Fruit fly (Drosophila melanogaster) whole organism, embryonic: ENCODE results near the gene Pgant8.

Experiments
- Ada2b ChIP-seq: fragments of 200-800 bp; sonication (Bioruptor generic); IDR thresholded peaks from 2 replicates; pipeline ENCODE4 v1.3.6; 2022; ENCODE audit warnings: missing biosample characterization, missing genetic modification characterization
- Antp ChIP-seq: fragments of 200-800 bp; sonication (Bioruptor generic); optimal IDR thresholded peaks from 3 replicates; lab custom pipeline; 2016; ENCODE audit warnings: missing biosample characterization, missing genetic modification characterization
- Awh ChIP-seq: fragments of 200-800 bp; sonication (Bioruptor generic); IDR thresholded peaks from 2 replicates; pipeline ENCODE4, ENCODE4 v1.3.6; 2022; ENCODE audit warnings: missing biosample characterization, missing genetic modification characterization
- BEAF-32 ChIP-seq: fragments of 200-800 bp; sonication (Bioruptor generic); optimal IDR thresholded peaks from 3 replicates; lab custom pipeline; 2017; ENCODE audit warnings: missing biosample characterization, missing genetic modification characterization, mild to moderate bottlenecking, moderate library complexity, missing genetic modification reagents
- CG10959 ChIP-seq: fragments of 200-800 bp; sonication (Bioruptor generic); IDR thresholded peaks from 2 replicates; pipeline ENCODE4 v1.3.6; 2022; ENCODE audit warnings: missing biosample characterization, missing genetic modification characterization
- CG13424 ChIP-seq: fragments of 200-800 bp; sonication (Bioruptor generic); optimal IDR thresholded peaks from 2 replicates; lab custom pipeline; 2019; ENCODE audit warnings: missing biosample characterization, mild to moderate bottlenecking, missing genetic modification characterization, moderate library complexity
- CG13894 ChIP-seq: fragments of 200-800 bp; sonication (Bioruptor generic); optimal IDR thresholded peaks from 3 replicates; lab custom pipeline; 2018; ENCODE audit warnings: missing biosample characterization, mild to moderate bottlenecking, missing genetic modification characterization, moderate library complexity
- CG16813 ChIP-seq: fragments of 200-800 bp; sonication (Bioruptor generic); IDR thresholded peaks from 3 replicates; pipeline ENCODE4 v1.3.6; 2022; ENCODE audit warnings: missing biosample characterization, missing genetic modification characterization; ENCODE audit not compliant: partially characterized antibody
- CG17802 ChIP-seq: fragments of 200-800 bp; sonication (Bioruptor generic); optimal IDR thresholded peaks from 2 replicates; lab custom pipeline; 2018; ENCODE audit warnings: missing biosample characterization, mild to moderate bottlenecking, missing genetic modification characterization, moderate library complexity
- CG17829 ChIP-seq: fragments of 200-800 bp; optimal IDR thresholded peaks from 2 replicates; lab custom pipeline; 2019; ENCODE audit warnings: missing biosample characterization, mild to moderate bottlenecking, missing genetic modification characterization, moderate library complexity
- CG18476 ChIP-seq: fragments of 200-800 bp; sonication (Bioruptor generic); optimal IDR thresholded peaks from 2 replicates; lab custom pipeline; 2016; ENCODE audit warnings: missing biosample characterization, mild to moderate bottlenecking, missing genetic modification characterization
- CG2678 ChIP-seq: fragments of 200-800 bp; sonication (Bioruptor generic); optimal IDR thresholded peaks from 3 replicates; lab custom pipeline; 2019; ENCODE audit warnings: missing biosample characterization, mild to moderate bottlenecking, missing genetic modification characterization, moderate library complexity
- CG2712 ChIP-seq: fragments of 200-800 bp; optimal IDR thresholded peaks from 3 replicates; lab custom pipeline; 2019; ENCODE audit warnings: missing biosample characterization, mild to moderate bottlenecking, missing genetic modification characterization, moderate library complexity
- CG30020 ChIP-seq: fragments of 200-800 bp; optimal IDR thresholded peaks from 2 replicates; lab custom pipeline; 2019; ENCODE audit warnings: missing biosample characterization, mild to moderate bottlenecking, missing genetic modification characterization, moderate library complexity
- CG3281 ChIP-seq: fragments of 200-800 bp; sonication (Bioruptor generic); optimal IDR thresholded peaks from 3 replicates; lab custom pipeline; 2017; ENCODE audit warnings: missing biosample characterization, mild to moderate bottlenecking, missing genetic modification characterization
- CG4820 ChIP-seq: fragments of 200-800 bp; sonication (Bioruptor generic); optimal IDR thresholded peaks from 3 replicates; lab custom pipeline; 2016; ENCODE audit warnings: missing biosample characterization, missing genetic modification characterization
- CG6254 ChIP-seq: fragments of 200-800 bp; sonication (Bioruptor generic); optimal IDR thresholded peaks from 3 replicates; lab custom pipeline; 2017; ENCODE audit warnings: mild to moderate bottlenecking, missing biosample characterization, missing genetic modification reagents, missing genetic modification characterization
- CG6654 ChIP-seq: fragments of 200-800 bp; sonication (Bioruptor generic); optimal IDR thresholded peaks from 2 replicates; lab custom pipeline; 2017; ENCODE audit warnings: missing biosample characterization, mild to moderate bottlenecking, missing genetic modification characterization
- CG7357 ChIP-seq: fragments of 200-800 bp; sonication (Bioruptor generic); IDR thresholded peaks from 3 replicates; pipeline ENCODE4 v1.3.6; 2022; ENCODE audit warnings: missing biosample characterization, missing genetic modification characterization
- CG7745 ChIP-seq: fragments of 200-800 bp; sonication (Bioruptor generic); optimal IDR thresholded peaks from 2 replicates; lab custom pipeline; 2018; ENCODE audit warnings: missing biosample characterization, mild to moderate bottlenecking, missing genetic modification characterization, moderate library complexity
- CG7928 ChIP-seq: fragments of 200-800 bp; sonication (Bioruptor generic); optimal IDR thresholded peaks from 2 replicates; lab custom pipeline; 2017; ENCODE audit warnings: missing biosample characterization, mild to moderate bottlenecking, missing genetic modification characterization
- CG8765 ChIP-seq: fragments of 200-800 bp; sonication (Bioruptor generic); IDR thresholded peaks from 2 replicates; pipeline ENCODE4 v1.3.6; 2022; ENCODE audit warnings: missing biosample characterization, missing genetic modification characterization
- CG8944 ChIP-seq: fragments of 200-800 bp; sonication (Bioruptor generic); optimal IDR thresholded peaks from 3 replicates; lab custom pipeline; 2016; ENCODE audit warnings: missing biosample characterization, missing genetic modification characterization
- CG9797 ChIP-seq: fragments of 200-800 bp; sonication (Bioruptor generic); optimal IDR thresholded peaks from 3 replicates; lab custom pipeline; 2018; ENCODE audit warnings: missing biosample characterization, mild to moderate bottlenecking, missing genetic modification characterization
- Camta ChIP-seq: fragments of 200-800 bp; sonication (Bioruptor generic); optimal IDR thresholded peaks from 2 replicates; lab custom pipeline; 2016; ENCODE audit warnings: missing biosample characterization, missing genetic modification characterization
- ERR ChIP-seq: fragments of 200-800 bp; sonication (Bioruptor generic); optimal IDR thresholded peaks from 2 replicates; lab custom pipeline; 2016; ENCODE audit warnings: missing biosample characterization, missing genetic modification characterization
- Gsc ChIP-seq: fragments of 200-800 bp; sonication (Bioruptor generic); IDR thresholded peaks from 2 replicates; pipeline ENCODE4 v1.3.6; 2022; ENCODE audit warnings: missing biosample characterization, missing genetic modification characterization
- Gug ChIP-seq: fragments of 200-800 bp; sonication (Bioruptor generic); IDR thresholded peaks from 4 replicates; pipeline ENCODE4 v1.3.6; 2022; ENCODE audit warnings: missing biosample characterization, missing genetic modification characterization
- HLH4C ChIP-seq: fragments of 200-800 bp; sonication (Bioruptor generic); IDR thresholded peaks from 3 replicates; pipeline ENCODE4 v1.3.6; 2022; ENCODE audit warnings: missing biosample characterization, missing genetic modification characterization; ENCODE audit not compliant: partially characterized antibody
- Hr51 ChIP-seq, 2 experiments: fragments of 200-800 bp; sonication (Bioruptor generic); optimal IDR thresholded peaks; 2 replicates in 1 of 2; 3 replicates in 1 of 2; lab custom pipeline; 2016 to 2018; ENCODE audit warnings: missing biosample characterization in 2 of 2, missing genetic modification characterization in 2 of 2, mild to moderate bottlenecking in 1 of 2, moderate library complexity in 1 of 2
- Med ChIP-seq: fragments of 200-800 bp; sonication (Bioruptor generic); peaks from one replicate; lab custom pipeline; 2016; ENCODE audit warnings: missing biosample characterization, missing genetic modification characterization, mild to moderate bottlenecking, inconsistent platforms, moderate library complexity
- Six4 ChIP-seq: fragments of 200-800 bp; sonication (Bioruptor generic); optimal IDR thresholded peaks from 2 replicates; lab custom pipeline; 2016; ENCODE audit warnings: missing biosample characterization, missing genetic modification characterization
- Sox100B ChIP-seq: fragments of 200-800 bp; sonication (Bioruptor generic); optimal IDR thresholded peaks from 3 replicates; lab custom pipeline; 2018; ENCODE audit warnings: missing biosample characterization, mild to moderate bottlenecking, missing genetic modification characterization
- Trl ChIP-seq, 3 experiments: fragments of >200 bp in 2 of 3; fragments of 200-800 bp in 1 of 3; sonication (Bioruptor generic) in 1 of 3; optimal IDR thresholded peaks; 2 replicates in 1 of 3; 3 replicates in 2 of 3; lab custom pipeline; 2016 to 2017; ENCODE audit warnings: missing biosample characterization in 1 of 3, missing genetic modification characterization in 1 of 3
- Usf ChIP-seq: fragments of 200-800 bp; sonication (Bioruptor generic); optimal IDR thresholded peaks from 2 replicates; lab custom pipeline; 2017; ENCODE audit warnings: missing genotype, missing biosample characterization, missing genetic modification characterization
- chinmo ChIP-seq: fragments of 200-800 bp; sonication (Bioruptor generic); IDR thresholded peaks from 4 replicates; pipeline ENCODE4 v1.3.6; 2022; ENCODE audit warnings: missing biosample characterization, missing genetic modification characterization; ENCODE audit not compliant: partially characterized antibody
- danr ChIP-seq: fragments of 200-800 bp; sonication (Bioruptor generic); IDR thresholded peaks from 2 replicates; pipeline ENCODE4 v1.3.6; 2022; ENCODE audit warnings: missing biosample characterization, missing genetic modification characterization
- dimm ChIP-seq: fragments of 200-800 bp; sonication (Bioruptor generic); IDR thresholded peaks from 2 replicates; pipeline ENCODE4 v1.3.6; 2022; ENCODE audit warnings: missing biosample characterization, missing genetic modification characterization
- dm ChIP-seq: fragments of 200-800 bp; sonication (Bioruptor generic); optimal IDR thresholded peaks from 3 replicates; lab custom pipeline; 2016; ENCODE audit warnings: missing biosample characterization, missing genetic modification characterization
- dmrt11E ChIP-seq: fragments of 200-800 bp; sonication (Bioruptor generic); optimal IDR thresholded peaks from 3 replicates; lab custom pipeline; 2018; ENCODE audit warnings: missing biosample characterization, mild to moderate bottlenecking, missing genetic modification characterization, moderate library complexity
- gem ChIP-seq: fragments of 200-800 bp; sonication (Bioruptor generic); optimal IDR thresholded peaks from 2 replicates; lab custom pipeline; 2019; ENCODE audit warnings: missing biosample characterization, mild to moderate bottlenecking, missing genetic modification characterization, moderate library complexity
- jing ChIP-seq: fragments of 200-800 bp; sonication (Bioruptor generic); optimal IDR thresholded peaks from 2 replicates; lab custom pipeline; 2018; ENCODE audit warnings: missing biosample characterization, mild to moderate bottlenecking, missing genetic modification characterization
- pzg ChIP-seq: fragments of 200-800 bp; sonication (Bioruptor generic); optimal IDR thresholded peaks from 3 replicates; lab custom pipeline; 2018; ENCODE audit warnings: missing biosample characterization, mild to moderate bottlenecking, missing genetic modification characterization, moderate library complexity
- row ChIP-seq: fragments of 200-800 bp; sonication (Bioruptor generic); IDR thresholded peaks from 3 replicates; pipeline ENCODE4 v1.3.6; 2022; ENCODE audit warnings: missing biosample characterization, missing genetic modification characterization
- salm ChIP-seq: fragments of 200-800 bp; sonication (Bioruptor generic); optimal IDR thresholded peaks from 2 replicates; lab custom pipeline; 2018; ENCODE audit warnings: missing biosample characterization, mild to moderate bottlenecking, missing genetic modification characterization
- sim ChIP-seq: fragments of 200-800 bp; sonication (Bioruptor generic); IDR thresholded peaks from 2 replicates; pipeline ENCODE4 v1.3.6; 2022; ENCODE audit warnings: missing biosample characterization, missing genetic modification characterization
- sna ChIP-seq: fragments of 200-800 bp; sonication (Bioruptor generic); IDR thresholded peaks from 2 replicates; pipeline ENCODE4 v1.3.6; 2022; ENCODE audit warnings: missing biosample characterization, missing genetic modification characterization; ENCODE audit not compliant: partially characterized antibody
- tll ChIP-seq, 2 experiments: fragments of 200-800 bp in 1 of 2; fragments of >200 bp in 1 of 2; sonication (Bioruptor generic) in 1 of 2; optimal IDR thresholded peaks; 2 replicates each; lab custom pipeline; 2017 to 2019; ENCODE audit warnings: missing biosample characterization in 2 of 2, missing genetic modification characterization in 2 of 2, mild to moderate bottlenecking in 1 of 2, moderate library complexity in 1 of 2
- wor ChIP-seq: fragments of 200-800 bp; sonication (Bioruptor generic); IDR thresholded peaks from 2 replicates; pipeline ENCODE4 v1.3.6; 2022; ENCODE audit warnings: missing biosample characterization, missing genetic modification characterization
- yki ChIP-seq: fragments of >200 bp; optimal IDR thresholded peaks from 3 replicates; lab custom pipeline; 2018

Gene Pgant8

dm6 chr3L:15675111-15675510 is 8.6 kb upstream of the Pgant8 start (continued):
- TF ChIP-seq BEAF-32 (GFP tag; lab: Kevin White, UChicago): no peak
- no peak for TF ChIP-seq tll (GFP tag; optimal IDR thresholded peaks at IDR 0.05; lab: Kevin White, UChicago)
- TF ChIP-seq dmrt11E: peak; percentile 95
- peak; percentile 62 for TF ChIP-seq Usf
- peak; percentile 50 for TF ChIP-seq jing
- peak; percentile 85 for TF ChIP-seq CG10959
- no peak for TF ChIP-seq Ada2b (GFP tag; lab: Robert Waterston, UW)
- peak; percentile 47; the same call in 1 of the 2 replicates for TF ChIP-seq Awh (GFP tag; lab: Robert Waterston, UW)
- peak; percentile 63 for TF ChIP-seq Camta (GFP tag; lab: Kevin White, UChicago)
- TF ChIP-seq chinmo (GFP tag; lab: Robert Waterston, UW): no peak
- no peak for TF ChIP-seq CG7745
- TF ChIP-seq CG13894 (tag; lab: Kevin White, UChicago): no peak
- no peak for TF ChIP-seq CG7928 (GFP tag; lab: Kevin White, UChicago)
- peak; percentile 65; the same call in 1 of the 2 replicates for TF ChIP-seq CG8765
- no peak for TF ChIP-seq CG9797 (GFP tag; lab: Kevin White, UChicago)
- peak; percentile 92 for TF ChIP-seq CG2712
- TF ChIP-seq CG3281 (GFP tag; lab: Kevin White, UChicago): no peak
- TF ChIP-seq Hr51 (GFP tag; optimal IDR thresholded peaks at IDR 0.05; lab: Kevin White, UChicago): peak in 1 of 2 experiments; percentile 6
- TF ChIP-seq CG18476 (GFP tag; lab: Kevin White, UChicago): peak; percentile 51
- TF ChIP-seq CG4820 (GFP tag; lab: Kevin White, UChicago): peak; percentile 75
- peak; percentile 42 for TF ChIP-seq CG8944 (GFP tag; lab: Kevin White, UChicago)
- TF ChIP-seq Med: peak; percentile 85
- TF ChIP-seq gem (tag; lab: Kevin White, UChicago): peak; percentile 87
- TF ChIP-seq Trl (optimal IDR thresholded peaks at IDR 0.05; lab: Kevin White, UChicago): no peak
- peak; percentile 70 for TF ChIP-seq Trl (GFP tag; optimal IDR thresholded peaks at IDR 0.05; lab: Kevin White, UChicago)
- TF ChIP-seq pzg (GFP tag; lab: Kevin White, UChicago): no peak
- TF ChIP-seq Antp (GFP tag; lab: Kevin White, UChicago): peak; percentile 40
- TF ChIP-seq danr (GFP tag; lab: Robert Waterston, UW): no peak
- peak; percentile 36; the same call in 1 of the 3 replicates for TF ChIP-seq CG7357 (GFP tag; lab: Robert Waterston, UW)
- TF ChIP-seq CG17829 (tag; lab: Kevin White, UChicago): peak; percentile 90
- peak; percentile 31 for TF ChIP-seq salm
- TF ChIP-seq sna (GFP tag; lab: Robert Waterston, UW): no peak
- peak; percentile 59 for TF ChIP-seq sim
- TF ChIP-seq row (GFP tag; lab: Robert Waterston, UW): peak; percentile 75
- TF ChIP-seq HLH4C (GFP tag; lab: Robert Waterston, UW): no peak
- TF ChIP-seq Six4: peak; percentile 52
- peak; percentile 81 for TF ChIP-seq CG6254 (GFP tag; lab: Kevin White, UChicago)
- TF ChIP-seq CG13424: peak; percentile 61
- TF ChIP-seq wor (GFP tag; lab: Robert Waterston, UW): no peak
- TF ChIP-seq CG17802 (tag; lab: Kevin White, UChicago): peak; percentile 52
- TF ChIP-seq CG30020 (tag; lab: Kevin White, UChicago): peak; percentile 17
- no peak for TF ChIP-seq Gug
- no peak for TF ChIP-seq yki (lab: Kevin White, UChicago)
- TF ChIP-seq ERR: no peak
- 0 out of 2 replicates have a peak, but pooled peaks have one; percentile 16 for TF ChIP-seq dimm
- TF ChIP-seq Gsc (GFP tag; lab: Robert Waterston, UW): peak; percentile 50; the same call in 1 of the 2 replicates
- peak; percentile 50 for TF ChIP-seq Sox100B (GFP tag; lab: Kevin White, UChicago)
- TF ChIP-seq CG16813 (GFP tag; lab: Robert Waterston, UW): no peak
- peak; percentile 68 for TF ChIP-seq CG2678 (tag; lab: Kevin White, UChicago)
- TF ChIP-seq dm: no peak
- peak; percentile 46 for TF ChIP-seq CG6654 (GFP tag; lab: Kevin White, UChicago)
